Fruit fly (Drosophila melanogaster) whole organism, prepupa: ENCODE measurements around the gene cerv.
A peak's percentile ranks its signal among the peaks of the same experiment; 100 is the strongest.

Experiments
- CG10631 ChIP-seq: fragments of 200-800 bp; sonication (Bioruptor generic); optimal IDR thresholded peaks from 2 replicates; lab custom pipeline; 2016; ENCODE audit warnings: missing biosample characterization, missing genetic modification characterization
- CG10669 ChIP-seq: fragments of 200-800 bp; sonication (Bioruptor generic); optimal IDR thresholded peaks from 3 replicates; lab custom pipeline; 2018; ENCODE audit warnings: missing biosample characterization, mild to moderate bottlenecking, missing genetic modification characterization, moderate library complexity
- CG11762 ChIP-seq: fragments of 200-800 bp; sonication (Bioruptor generic); optimal IDR thresholded peaks from 3 replicates; lab custom pipeline; 2016; ENCODE audit warnings: missing biosample characterization, missing genetic modification characterization; ENCODE audit not compliant: insufficient read depth
- CG1621 ChIP-seq: fragments of 200-800 bp; sonication (Bioruptor generic); optimal IDR thresholded peaks from 3 replicates; lab custom pipeline; 2018; ENCODE audit warnings: missing biosample characterization, mild to moderate bottlenecking, missing genetic modification characterization
- CG16779 ChIP-seq: fragments of 200-800 bp; sonication (Bioruptor generic); optimal IDR thresholded peaks from 3 replicates; lab custom pipeline; 2017; ENCODE audit warnings: missing biosample characterization, mild to moderate bottlenecking, missing genetic modification characterization
- CG32006 ChIP-seq: fragments of 200-800 bp; sonication (Bioruptor generic); optimal IDR thresholded peaks from 3 replicates; lab custom pipeline; 2017; ENCODE audit warnings: missing biosample characterization, mild to moderate bottlenecking, missing genetic modification characterization
- CG34406 ChIP-seq: fragments of 200-800 bp; sonication (Bioruptor generic); optimal IDR thresholded peaks from 3 replicates; lab custom pipeline; 2016; ENCODE audit warnings: missing biosample characterization, missing genetic modification characterization
- CG3919 ChIP-seq: fragments of 200-800 bp; sonication (Bioruptor generic); optimal IDR thresholded peaks from 3 replicates; lab custom pipeline; 2016; ENCODE audit warnings: missing biosample characterization, missing genetic modification characterization
- CG4318 ChIP-seq: fragments of 200-800 bp; sonication (Bioruptor generic); optimal IDR thresholded peaks from 3 replicates; lab custom pipeline; 2017; ENCODE audit warnings: missing biosample characterization, mild to moderate bottlenecking, missing genetic modification characterization
- CG6163 ChIP-seq: fragments of 200-800 bp; sonication (Bioruptor generic); IDR thresholded peaks from 3 replicates; pipeline ENCODE4 v1.3.6; 2022; ENCODE audit warnings: missing biosample characterization, missing genetic modification characterization
- CG6276 ChIP-seq: fragments of 200-800 bp; sonication (Bioruptor generic); optimal IDR thresholded peaks from 2 replicates; lab custom pipeline; 2017; ENCODE audit warnings: missing biosample characterization, mild to moderate bottlenecking, missing genetic modification characterization
- CG6792 ChIP-seq: fragments of 200-800 bp; sonication (Bioruptor generic); optimal IDR thresholded peaks from 3 replicates; lab custom pipeline; 2016; ENCODE audit warnings: missing biosample characterization, missing genetic modification characterization
- CG6854 ChIP-seq: fragments of 200-800 bp; sonication (Bioruptor generic); optimal IDR thresholded peaks from 2 replicates; lab custom pipeline; 2017; ENCODE audit warnings: missing biosample characterization, mild to moderate bottlenecking, missing genetic modification characterization
- CG7368 ChIP-seq: fragments of 200-800 bp; sonication (Bioruptor generic); optimal IDR thresholded peaks from 3 replicates; lab custom pipeline; 2016; ENCODE audit warnings: missing biosample characterization, missing genetic modification characterization
- CG8119 ChIP-seq: fragments of 200-800 bp; sonication (Bioruptor generic); IDR thresholded peaks from 3 replicates; pipeline ENCODE4 v1.3.6; 2022; ENCODE audit warnings: missing biosample characterization, missing genetic modification characterization
- CG8319 ChIP-seq: fragments of 200-800 bp; sonication (Bioruptor generic); optimal IDR thresholded peaks from 3 replicates; lab custom pipeline; 2016; ENCODE audit warnings: missing biosample characterization, missing genetic modification characterization
- Eip75B ChIP-seq: fragments of 200-800 bp; sonication (Bioruptor generic); optimal IDR thresholded peaks from 3 replicates; lab custom pipeline; 2016; ENCODE audit warnings: missing biosample characterization, missing genetic modification characterization
- Eip78C ChIP-seq: fragments of 200-800 bp; sonication (Bioruptor generic); peaks from one replicate; lab custom pipeline; 2016; ENCODE audit warnings: missing biosample characterization, missing genetic modification characterization
- Eip93F ChIP-seq: fragments of 200-800 bp; sonication (Bioruptor generic); optimal IDR thresholded peaks from 2 replicates; lab custom pipeline; 2016; ENCODE audit warnings: missing biosample characterization, mild to moderate bottlenecking, missing genetic modification characterization
- Ets21C ChIP-seq: fragments of 200-800 bp; sonication (Bioruptor generic); optimal IDR thresholded peaks from 3 replicates; lab custom pipeline; 2016; ENCODE audit warnings: missing biosample characterization, missing genetic modification characterization
- Ets96B ChIP-seq: fragments of 200-800 bp; optimal IDR thresholded peaks from 2 replicates; lab custom pipeline; 2019; ENCODE audit warnings: missing biosample characterization, mild to moderate bottlenecking, missing genetic modification characterization, moderate library complexity
- Gug ChIP-seq: fragments of 200-800 bp; sonication (Bioruptor generic); IDR thresholded peaks from 2 replicates; pipeline ENCODE4 v1.3.6; 2022; ENCODE audit warnings: missing biosample characterization, missing genetic modification characterization
- Hr38 ChIP-seq: sonication (Bioruptor generic); optimal IDR thresholded peaks from 2 replicates; lab custom pipeline; 2016; ENCODE audit warnings: missing biosample characterization, missing genetic modification characterization
- Hr4 ChIP-seq: fragments of 200-800 bp; sonication (Bioruptor generic); optimal IDR thresholded peaks from 3 replicates; lab custom pipeline; 2016; ENCODE audit warnings: missing biosample characterization, missing genetic modification characterization
- OdsH ChIP-seq: fragments of 200-800 bp; sonication (Bioruptor generic); optimal IDR thresholded peaks from 3 replicates; lab custom pipeline; 2016; ENCODE audit warnings: missing biosample characterization, missing genetic modification characterization
- Smox ChIP-seq: fragments of 200-800 bp; sonication (Bioruptor generic); optimal IDR thresholded peaks from 3 replicates; lab custom pipeline; 2016; ENCODE audit warnings: missing biosample characterization, missing genetic modification characterization
- Sox102F ChIP-seq: fragments of 200-800 bp; sonication (Bioruptor generic); optimal IDR thresholded peaks from 2 replicates; lab custom pipeline; 2016; ENCODE audit warnings: missing biosample characterization, mild to moderate bottlenecking, missing genetic modification characterization
- Sox14 ChIP-seq: fragments of 200-800 bp; sonication (Bioruptor generic); optimal IDR thresholded peaks from 3 replicates; lab custom pipeline; 2016; ENCODE audit warnings: missing biosample characterization, missing genetic modification characterization
- Sox15 ChIP-seq: fragments of 200-800 bp; sonication (Bioruptor generic); optimal IDR thresholded peaks from 3 replicates; lab custom pipeline; 2016; ENCODE audit warnings: missing biosample characterization, missing genetic modification characterization
- achi ChIP-seq: fragments of 200-800 bp; sonication (Bioruptor generic); optimal IDR thresholded peaks from 3 replicates; lab custom pipeline; 2016; ENCODE audit warnings: missing biosample characterization, missing genetic modification characterization
- acj6 ChIP-seq: fragments of 200-800 bp; sonication (Bioruptor generic); optimal IDR thresholded peaks from 3 replicates; lab custom pipeline; 2016; ENCODE audit warnings: missing biosample characterization, missing genetic modification characterization
- cyc ChIP-seq: fragments of 200-800 bp; sonication (Bioruptor generic); optimal IDR thresholded peaks from 3 replicates; lab custom pipeline; 2016; ENCODE audit warnings: missing biosample characterization, missing genetic modification characterization
- dsx ChIP-seq: fragments of 200-800 bp; optimal IDR thresholded peaks from 3 replicates; lab custom pipeline; 2019; ENCODE audit warnings: missing biosample characterization, mild to moderate bottlenecking, missing genetic modification characterization, moderate library complexity; ENCODE audit not compliant: poor library complexity, severe bottlenecking
- eg ChIP-seq: fragments of 200-800 bp; sonication (Bioruptor generic); IDR thresholded peaks from 3 replicates; pipeline ENCODE4 v1.3.6; 2022; ENCODE audit warnings: missing biosample characterization, missing genetic modification characterization
- fd59A ChIP-seq: fragments of 200-800 bp; sonication (Bioruptor generic); optimal IDR thresholded peaks from 2 replicates; lab custom pipeline; 2017; ENCODE audit warnings: missing biosample characterization, mild to moderate bottlenecking, missing genetic modification characterization, missing genetic modification reagents
- lz ChIP-seq: fragments of 200-800 bp; sonication (Bioruptor generic); optimal IDR thresholded peaks from 3 replicates; lab custom pipeline; 2016; ENCODE audit warnings: missing biosample characterization, missing genetic modification characterization
- net ChIP-seq: fragments of 200-800 bp; sonication (Bioruptor generic); optimal IDR thresholded peaks from 3 replicates; lab custom pipeline; 2016; ENCODE audit warnings: missing biosample characterization, missing genetic modification characterization
- pdm3 ChIP-seq: fragments of 200-800 bp; sonication (Bioruptor generic); optimal IDR thresholded peaks from 3 replicates; lab custom pipeline; 2016; ENCODE audit warnings: missing biosample characterization, missing genetic modification characterization
- salr ChIP-seq, 2 experiments: fragments of 200-800 bp; sonication (Bioruptor generic); optimal IDR thresholded peaks; 3 replicates each; lab custom pipeline; 2016 to 2018; ENCODE audit warnings: missing biosample characterization in 2 of 2, missing genetic modification characterization in 2 of 2, mild to moderate bottlenecking in 1 of 2
- spab ChIP-seq: fragments of 200-800 bp; sonication (Bioruptor generic); optimal IDR thresholded peaks from 2 replicates; lab custom pipeline; 2017; ENCODE audit warnings: missing biosample characterization, mild to moderate bottlenecking, missing genetic modification characterization, missing genetic modification reagents
- ss ChIP-seq, 2 experiments: fragments of 200-800 bp; sonication (Bioruptor generic); optimal IDR thresholded peaks; 2 replicates in 1 of 2; 3 replicates in 1 of 2; lab custom pipeline; 2017 to 2018; ENCODE audit warnings: mild to moderate bottlenecking in 2 of 2, missing biosample characterization in 2 of 2, missing genetic modification characterization in 2 of 2, moderate library complexity in 1 of 2
- svp ChIP-seq: fragments of 200-800 bp; sonication (Bioruptor generic); peaks from one replicate; lab custom pipeline; 2016; ENCODE audit warnings: missing biosample characterization, missing genetic modification characterization
- topi ChIP-seq: fragments of 200-800 bp; sonication (Bioruptor generic); optimal IDR thresholded peaks from 3 replicates; lab custom pipeline; 2016; ENCODE audit warnings: missing biosample characterization, missing genetic modification characterization
- vri ChIP-seq: fragments of 200-800 bp; sonication (Bioruptor generic); optimal IDR thresholded peaks from 3 replicates; lab custom pipeline; 2016; ENCODE audit warnings: missing biosample characterization, mild to moderate bottlenecking, missing genetic modification characterization

The cerv gene

DNA sequence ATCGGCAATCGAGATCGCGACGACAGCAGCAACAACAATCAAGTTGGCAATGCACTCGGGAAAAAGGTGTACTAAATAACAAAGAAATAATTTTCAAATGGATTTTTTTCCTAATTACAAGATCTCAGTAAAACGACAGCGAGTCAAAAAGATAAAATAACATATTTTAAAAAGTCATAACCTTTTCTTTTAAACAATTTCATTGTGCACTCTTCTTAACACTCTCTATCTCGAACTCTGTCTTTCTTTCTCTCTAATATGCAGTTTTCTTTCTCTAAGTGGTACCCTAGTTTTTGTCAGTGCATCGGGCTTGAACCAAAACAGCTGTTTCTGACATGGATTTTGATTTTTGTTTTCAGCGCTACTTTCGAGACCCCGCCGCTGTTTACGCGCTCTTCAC, 28.9 kb downstream of the cerv start (continued):
- TF ChIP-seq OdsH (peak; percentile 65), Hr4 (GFP tag; lab: Kevin White, UChicago) (peak; percentile 76), Gug (peak; percentile 74), ss (GFP tag; optimal IDR thresholded peaks at IDR 0.05; lab: Kevin White, UChicago) (no peak), Eip93F (GFP tag; lab: Kevin White, UChicago) (no peak), Sox14 (peak; percentile 55), CG16779 (tag; lab: Kevin White, UChicago) (peak; percentile 6), spab (GFP tag; lab: Kevin White, UChicago) (no peak), vri (GFP tag; lab: Kevin White, UChicago) (peak; percentile 14), CG6792 (peak; percentile 41), CG8319 (peak; percentile 50), Hr38 (GFP tag; lab: Kevin White, UChicago) (no peak), Sox15 (peak; percentile 26), acj6 (GFP tag; lab: Kevin White, UChicago) (peak; percentile 47), Smox (GFP tag; lab: Kevin White, UChicago) (peak; percentile 51), CG1621 (tag; lab: Kevin White, UChicago) (no peak), Sox102F (GFP tag; lab: Kevin White, UChicago) (peak; percentile 57), CG10669 (GFP tag; lab: Kevin White, UChicago) (peak; percentile 34), Eip78C (peak; percentile 88)

DNA sequence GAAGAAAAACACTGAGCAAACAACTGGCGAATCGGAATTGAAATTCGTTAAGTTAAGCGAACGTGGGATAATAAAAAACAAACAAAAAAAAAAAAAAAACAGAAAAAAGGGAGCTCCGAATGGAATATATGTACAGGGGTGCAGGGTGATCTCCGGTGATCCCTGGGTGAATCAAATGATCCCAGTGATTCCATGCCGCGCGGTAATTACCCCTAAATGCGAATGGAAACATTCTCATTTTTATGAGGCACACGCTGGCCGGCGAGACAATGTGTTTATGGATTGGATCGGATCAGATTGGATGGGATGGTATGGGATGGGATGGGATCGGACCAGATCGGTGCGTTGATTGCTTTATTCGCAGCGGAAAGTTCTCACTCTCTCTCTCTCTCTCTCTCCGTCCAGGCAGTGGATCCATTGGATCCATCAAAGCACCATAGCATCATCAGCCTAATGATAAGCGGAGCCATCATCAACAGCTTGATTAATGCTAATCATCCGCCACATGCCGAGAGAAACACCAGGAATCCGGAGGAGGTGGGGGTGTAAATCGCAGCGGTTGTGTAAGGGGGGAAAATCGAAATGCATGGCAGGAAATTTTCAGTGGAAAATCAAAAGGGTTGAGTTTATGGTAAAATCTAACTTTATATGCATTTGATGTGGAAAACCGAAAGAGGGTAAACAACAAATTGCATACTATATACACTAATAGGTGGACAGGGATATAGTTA, 32.3 kb downstream of the cerv start:
- TF ChIP-seq svp (GFP tag; lab: Kevin White, UChicago), result peak; percentile 99
- TF ChIP-seq Eip78C, result peak; percentile 44
- TF ChIP-seq topi, result no peak
- no peak for TF ChIP-seq Hr38 (GFP tag; lab: Kevin White, UChicago)
- TF ChIP-seq dsx (GFP tag; lab: Kevin White, UChicago), result peak; percentile 30
- TF ChIP-seq, all 60 proteins: peak for 3

DNA sequence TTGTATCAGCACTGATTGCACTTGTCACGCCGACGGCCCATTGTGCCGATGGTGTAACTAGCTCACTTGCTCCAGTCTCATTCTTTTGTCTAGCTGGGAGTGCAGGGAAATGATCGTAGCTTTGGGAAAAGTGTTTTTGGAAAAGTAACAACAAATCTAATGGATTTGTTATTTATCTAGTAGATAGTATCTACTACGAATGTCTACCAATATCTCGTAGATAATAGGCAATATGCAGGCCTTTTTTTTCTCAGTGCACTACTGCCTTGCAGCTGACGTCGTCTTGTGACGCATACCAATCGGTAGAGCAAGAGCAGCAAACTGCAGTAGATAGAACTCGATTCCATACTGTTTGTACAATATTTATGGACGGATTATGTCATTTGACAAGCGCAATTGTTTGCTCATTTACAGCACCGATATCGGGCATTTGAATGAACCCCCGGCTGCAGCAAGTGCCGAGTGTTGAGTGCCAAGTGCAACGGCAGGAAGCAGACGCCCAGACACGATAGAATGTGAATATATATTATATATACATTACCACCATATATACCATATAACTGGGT, 34.4 kb downstream of the cerv start:
- peak; percentile 19 for TF ChIP-seq topi
- TF ChIP-seq CG3919 (GFP tag; lab: Kevin White, UChicago), result peak; percentile 53
- peak; percentile 55 for TF ChIP-seq achi (GFP tag; lab: Kevin White, UChicago)
- TF ChIP-seq CG8119 (GFP tag; lab: Robert Waterston, UW), result peak; percentile 67
- TF ChIP-seq OdsH, result peak; percentile 45
- TF ChIP-seq net (GFP tag; lab: Kevin White, UChicago), result peak; percentile 2
- TF ChIP-seq dsx (GFP tag; lab: Kevin White, UChicago), result no peak
- TF ChIP-seq acj6 (GFP tag; lab: Kevin White, UChicago), result peak; percentile 29
- TF ChIP-seq Smox (GFP tag; lab: Kevin White, UChicago), result no peak
- TF ChIP-seq CG6276 (GFP tag; lab: Kevin White, UChicago), result peak; percentile 46
- no peak for TF ChIP-seq lz (GFP tag; lab: Kevin White, UChicago)
- TF ChIP-seq Eip93F (GFP tag; lab: Kevin White, UChicago), result no peak
- TF ChIP-seq CG10631 (GFP tag; lab: Kevin White, UChicago), result peak; percentile 58
- peak; percentile 37 for TF ChIP-seq CG34406 (GFP tag; lab: Kevin White, UChicago)
- no peak for TF ChIP-seq Sox102F (GFP tag; lab: Kevin White, UChicago)
- TF ChIP-seq CG4318 (GFP tag; lab: Kevin White, UChicago), result no peak
- TF ChIP-seq eg (GFP tag; lab: Robert Waterston, UW), result peak; percentile 79
- peak; percentile 6 for TF ChIP-seq CG7368 (GFP tag; lab: Kevin White, UChicago)
- TF ChIP-seq CG11762 (GFP tag; lab: Kevin White, UChicago), result peak; percentile 18
- TF ChIP-seq Hr4 (GFP tag; lab: Kevin White, UChicago), result peak; percentile 23
- peak; percentile 53 for TF ChIP-seq vri (GFP tag; lab: Kevin White, UChicago)
- TF ChIP-seq CG6163 (GFP tag; lab: Robert Waterston, UW), result peak; percentile 78
- TF ChIP-seq Hr38 (GFP tag; lab: Kevin White, UChicago), result no peak
- TF ChIP-seq Ets21C (GFP tag; lab: Kevin White, UChicago), result no peak
- peak; percentile 87 for TF ChIP-seq Eip78C
- no peak for TF ChIP-seq CG6854 (GFP tag; lab: Kevin White, UChicago)
- peak; percentile 65 for TF ChIP-seq pdm3 (GFP tag; lab: Kevin White, UChicago)
- TF ChIP-seq fd59A (GFP tag; lab: Kevin White, UChicago), result no peak
- peak in 1 of 2 experiments; percentile 9 for TF ChIP-seq salr (GFP tag; optimal IDR thresholded peaks at IDR 0.05; lab: Kevin White, UChicago)
- peak; percentile 15 for TF ChIP-seq spab (GFP tag; lab: Kevin White, UChicago)
- peak; percentile 45 for TF ChIP-seq Eip75B (GFP tag; lab: Kevin White, UChicago)
- peak in 1 of 2 experiments; percentile 39 for TF ChIP-seq ss (GFP tag; optimal IDR thresholded peaks at IDR 0.05; lab: Kevin White, UChicago)
- peak; percentile 60 for TF ChIP-seq CG32006 (GFP tag; lab: Kevin White, UChicago)
- no peak for TF ChIP-seq cyc
- TF ChIP-seq Ets96B (tag; lab: Kevin White, UChicago), result peak; percentile 2
- TF ChIP-seq svp (GFP tag; lab: Kevin White, UChicago), result peak; percentile 59
